Worm (Caenorhabditis elegans) whole organism, L4 larva: ENCODE measurements around the gene F58E6.13.

Experiments
- D1046.2 ChIP-seq: fragments of 200-800 bp; sonication (Bioruptor generic); IDR thresholded peaks from 2 replicates; pipeline ENCODE4 v1.3.6; 2022; ENCODE audit warnings: missing genetic modification characterization, missing compliant biosample characterization
- F26F4.8 ChIP-seq: fragments of 200-800 bp; sonication (Bioruptor generic); conservative IDR thresholded peaks from 2 replicates; pipeline ENCODE4 v1.3.6; 2022; ENCODE audit warnings: missing genetic modification characterization, missing compliant biosample characterization
- F44E2.7 ChIP-seq: fragments of 200-800 bp; sonication (Bioruptor generic); IDR thresholded peaks from 2 replicates; pipeline ENCODE4 v2.1.2; 2022; ENCODE audit warnings: missing genetic modification characterization, missing compliant biosample characterization
- F49E8.2 ChIP-seq: sonication (generic microtip); optimal IDR thresholded peaks from 2 replicates; lab custom pipeline; 2016; ENCODE audit warnings: missing compliant biosample characterization, mild to moderate bottlenecking, missing genetic modification characterization, borderline replicate concordance
- T20F7.1 ChIP-seq: fragments of 200-800 bp; sonication (Bioruptor generic); optimal IDR thresholded peaks from 2 replicates; lab custom pipeline; 2018; ENCODE audit warnings: mild to moderate bottlenecking, missing genetic modification characterization, missing compliant biosample characterization
- T26A8.4 ChIP-seq: fragments of 200-800 bp; sonication (Bioruptor generic); IDR thresholded peaks from 2 replicates; pipeline ENCODE4 v1.3.6; 2022; ENCODE audit warnings: missing genetic modification characterization, missing compliant biosample characterization
- ZK337.2 ChIP-seq: fragments of 200-800 bp; sonication (Bioruptor generic); IDR thresholded peaks from 2 replicates; pipeline ENCODE4 v1.3.6; 2022; ENCODE audit warnings: missing genetic modification reagents, missing genetic modification characterization, missing compliant biosample characterization
- ama-1 ChIP-seq: fragments of 150-350 bp; optimal IDR thresholded peaks from 2 replicates; lab custom pipeline; 2014; ENCODE audit warnings: inconsistent platforms, mixed read lengths
- arid-1 ChIP-seq: fragments of 200-800 bp; sonication (Bioruptor generic); conservative IDR thresholded peaks from 2 replicates; pipeline ENCODE4 v1.3.6; 2022; ENCODE audit warnings: missing genetic modification reagents, missing genetic modification characterization, missing compliant biosample characterization
- attf-4 ChIP-seq: sonication (generic microtip); optimal IDR thresholded peaks from 3 replicates; lab custom pipeline; 2017; ENCODE audit warnings: missing biosample characterization, missing genetic modification characterization
- ceh-28 ChIP-seq: fragments of 150-350 bp; optimal IDR thresholded peaks from 2 replicates; lab custom pipeline; 2014; ENCODE audit warnings: missing biosample characterization, missing genetic modification reagents, missing genetic modification characterization
- ceh-32 ChIP-seq: sonication (generic microtip); optimal IDR thresholded peaks from 2 replicates; lab custom pipeline; 2016; ENCODE audit warnings: mild to moderate bottlenecking, missing genetic modification characterization, missing compliant biosample characterization; ENCODE audit not compliant: poor library complexity
- ceh-44 ChIP-seq: fragments of 200-800 bp; sonication (Bioruptor generic); IDR thresholded peaks from 2 replicates; pipeline ENCODE4 v1.3.6; 2022; ENCODE audit warnings: missing genetic modification reagents, missing genetic modification characterization, missing compliant biosample characterization
- ceh-62 ChIP-seq: sonication (generic microtip); optimal IDR thresholded peaks from 2 replicates; lab custom pipeline; 2017; ENCODE audit warnings: missing biosample characterization, missing genetic modification characterization
- ceh-82 ChIP-seq: sonication (generic microtip); optimal IDR thresholded peaks from 2 replicates; lab custom pipeline; 2017; ENCODE audit warnings: missing biosample characterization, missing genetic modification characterization
- ces-1 ChIP-seq: fragments of 150-350 bp; sonication (generic microtip); optimal IDR thresholded peaks from 4 replicates; lab custom pipeline; 2014; ENCODE audit warnings: missing biosample characterization, missing genetic modification reagents, missing genetic modification characterization
- cey-2 ChIP-seq: sonication (generic microtip); optimal IDR thresholded peaks from 3 replicates; lab custom pipeline; 2017; ENCODE audit warnings: missing genetic modification characterization, mild to moderate bottlenecking, missing compliant biosample characterization, antibody characterized with exemption, borderline replicate concordance; ENCODE audit not compliant: insufficient read depth
- daf-16 ChIP-seq, 3 experiments: sonication (generic microtip); optimal IDR thresholded peaks; 2 replicates each; lab custom pipeline; 2016 to 2017; ENCODE audit warnings: missing genetic modification characterization in 3 of 3, missing genetic modification reagents in 3 of 3, mild to moderate bottlenecking in 2 of 3, missing compliant biosample characterization in 2 of 3, missing biosample characterization in 1 of 3, moderate library complexity in 1 of 3
- dmd-8 ChIP-seq: fragments of 200-800 bp; sonication (Bioruptor generic); IDR thresholded peaks from 2 replicates; pipeline ENCODE4 v1.3.6; 2022; ENCODE audit warnings: missing genetic modification characterization, missing compliant biosample characterization
- dpl-1 ChIP-seq: fragments of 150-350 bp; optimal IDR thresholded peaks from 2 replicates; lab custom pipeline; 2014; ENCODE audit warnings: missing biosample characterization, missing genetic modification reagents, missing genetic modification characterization
- fkh-10 ChIP-seq: fragments of 150-350 bp; optimal IDR thresholded peaks from 2 replicates; lab custom pipeline; 2014; ENCODE audit warnings: missing biosample characterization, missing genetic modification reagents, missing genetic modification characterization
- gei-8 ChIP-seq: fragments of 200-800 bp; sonication (Bioruptor generic); optimal IDR thresholded peaks from 2 replicates; lab custom pipeline; 2018; ENCODE audit warnings: mild to moderate bottlenecking, missing genetic modification characterization, missing compliant biosample characterization
- hlh-30 ChIP-seq: sonication (generic microtip); optimal IDR thresholded peaks from 2 replicates; lab custom pipeline; 2017; ENCODE audit warnings: antibody characterized with exemption, mild to moderate bottlenecking, missing genetic modification characterization, missing compliant biosample characterization; ENCODE audit not compliant: insufficient read depth
- lin-1 ChIP-seq: fragments of 200-800 bp; sonication (Bioruptor generic); IDR thresholded peaks from 2 replicates; pipeline ENCODE4 v1.3.6; 2022; ENCODE audit warnings: missing genetic modification reagents, missing genetic modification characterization, missing compliant biosample characterization
- lin-29 ChIP-seq: fragments of 200-800 bp; sonication (Bioruptor generic); IDR thresholded peaks from 2 replicates; pipeline ENCODE4 v1.3.6; 2022; ENCODE audit warnings: missing genetic modification reagents, missing genetic modification characterization, missing compliant biosample characterization
- lir-3 ChIP-seq: sonication (generic microtip); optimal IDR thresholded peaks from 2 replicates; lab custom pipeline; 2016; ENCODE audit warnings: mild to moderate bottlenecking, missing genetic modification characterization, missing compliant biosample characterization
- lsy-2 ChIP-seq, 2 experiments: fragments of 150-350 bp in 1 of 2; sonication (generic microtip) in 1 of 2; optimal IDR thresholded peaks; 2 replicates each; lab custom pipeline; 2014 to 2017; ENCODE audit warnings: missing biosample characterization in 2 of 2, missing genetic modification characterization in 2 of 2
- madf-5 ChIP-seq, 2 experiments: fragments of 200-800 bp; sonication (Bioruptor generic); IDR thresholded peaks; 2 replicates each; pipeline ENCODE4 v1.3.6; 2022; ENCODE audit warnings: missing compliant biosample characterization in 2 of 2, missing genetic modification characterization in 2 of 2
- madf-9 ChIP-seq: fragments of 200-800 bp; sonication (Bioruptor generic); conservative IDR thresholded peaks from 2 replicates; pipeline ENCODE4 v1.3.6; 2022; ENCODE audit warnings: missing genetic modification reagents, missing genetic modification characterization, missing compliant biosample characterization
- mdt-29 ChIP-seq: fragments of 200-800 bp; sonication (Bioruptor generic); IDR thresholded peaks from 2 replicates; pipeline ENCODE4 v1.3.6; 2022; ENCODE audit warnings: missing genetic modification reagents, missing genetic modification characterization, missing compliant biosample characterization
- mep-1 ChIP-seq: fragments of 150-350 bp; sonication (generic microtip); optimal IDR thresholded peaks from 3 replicates; lab custom pipeline; 2014; ENCODE audit warnings: missing biosample characterization, missing genetic modification characterization
- mxl-3 ChIP-seq: fragments of 200-800 bp; sonication (Bioruptor generic); optimal IDR thresholded peaks from 2 replicates; lab custom pipeline; 2018; ENCODE audit warnings: mild to moderate bottlenecking, missing genetic modification characterization, missing compliant biosample characterization
- nhr-11 ChIP-seq: fragments of 150-350 bp; optimal IDR thresholded peaks from 2 replicates; lab custom pipeline; 2014; ENCODE audit warnings: missing biosample characterization, missing genetic modification characterization
- nhr-111 ChIP-seq: fragments of 200-800 bp; sonication (Bioruptor generic); optimal IDR thresholded peaks from 2 replicates; lab custom pipeline; 2018; ENCODE audit warnings: mild to moderate bottlenecking, missing genetic modification characterization, missing compliant biosample characterization
- nhr-237 ChIP-seq: sonication (generic microtip); optimal IDR thresholded peaks from 2 replicates; lab custom pipeline; 2017; ENCODE audit warnings: missing biosample characterization, missing genetic modification characterization
- nhr-48 ChIP-seq: sonication (generic microtip); optimal IDR thresholded peaks from 2 replicates; lab custom pipeline; 2016; ENCODE audit warnings: mild to moderate bottlenecking, missing genetic modification characterization, missing compliant biosample characterization
- nhr-77 ChIP-seq: fragments of 150-350 bp; optimal IDR thresholded peaks from 2 replicates; lab custom pipeline; 2014; ENCODE audit warnings: missing biosample characterization, missing genetic modification characterization
- pha-4 ChIP-seq, 2 experiments: fragments of 150-350 bp in 1 of 2; fragments of 200-800 bp in 1 of 2; sonication (Bioruptor generic) in 1 of 2; IDR thresholded peaks in 1 of 2; optimal IDR thresholded peaks in 1 of 2; 2 replicates each; pipeline versions ENCODE4 v1.3.6 to Lab custom; 2014 to 2022; ENCODE audit warnings: missing genetic modification characterization in 2 of 2, missing genetic modification reagents in 2 of 2, missing biosample characterization in 1 of 2, missing compliant biosample characterization in 1 of 2
- php-3 ChIP-seq: fragments of 200-800 bp; sonication (Bioruptor generic); IDR thresholded peaks from 2 replicates; pipeline ENCODE4 v1.3.6; 2022; ENCODE audit warnings: missing genetic modification reagents, missing genetic modification characterization, missing compliant biosample characterization
- pqm-1 ChIP-seq: sonication (generic microtip); optimal IDR thresholded peaks from 2 replicates; lab custom pipeline; 2017; ENCODE audit warnings: missing biosample characterization, missing genetic modification characterization
- rbr-2 ChIP-seq: sonication (generic microtip); optimal IDR thresholded peaks from 2 replicates; lab custom pipeline; 2016; ENCODE audit warnings: missing genotype, missing genetic modification characterization, missing compliant biosample characterization
- saeg-2 ChIP-seq: fragments of 200-800 bp; sonication (Bioruptor generic); IDR thresholded peaks from 2 replicates; pipeline ENCODE4 v1.3.6; 2022; ENCODE audit warnings: missing genetic modification reagents, missing genetic modification characterization, missing compliant biosample characterization
- sdz-12 ChIP-seq: fragments of 200-800 bp; sonication (Bioruptor generic); optimal IDR thresholded peaks from 2 replicates; lab custom pipeline; 2018; ENCODE audit warnings: mild to moderate bottlenecking, missing genetic modification characterization, missing compliant biosample characterization
- snpc-4 ChIP-seq: fragments of 150-350 bp; optimal IDR thresholded peaks from 2 replicates; lab custom pipeline; 2014; ENCODE audit warnings: missing biosample characterization, missing genetic modification characterization
- spr-3 ChIP-seq: fragments of 200-800 bp; sonication (Bioruptor generic); optimal IDR thresholded peaks from 2 replicates; lab custom pipeline; 2018; ENCODE audit warnings: mild to moderate bottlenecking, missing genetic modification characterization, missing compliant biosample characterization
- tra-1 ChIP-seq: fragments of 200-800 bp; sonication (Bioruptor generic); IDR thresholded peaks from 2 replicates; pipeline ENCODE4 v1.3.6; 2022; ENCODE audit warnings: missing genetic modification reagents, missing genetic modification characterization, missing compliant biosample characterization
- unc-130 ChIP-seq: sonication (generic microtip); optimal IDR thresholded peaks from 2 replicates; lab custom pipeline; 2016; ENCODE audit warnings: missing genetic modification reagents, missing genetic modification characterization, missing compliant biosample characterization
- unc-39 ChIP-seq: sonication (generic microtip); optimal IDR thresholded peaks from 2 replicates; lab custom pipeline; 2017; ENCODE audit warnings: missing biosample characterization, missing genetic modification characterization
- zag-1 ChIP-seq: fragments of 150-350 bp; optimal IDR thresholded peaks from 2 replicates; lab custom pipeline; 2014; ENCODE audit warnings: missing biosample characterization, missing genetic modification characterization
- zip-11 ChIP-seq: fragments of 200-800 bp; sonication (Bioruptor generic); IDR thresholded peaks from 2 replicates; pipeline ENCODE4 v1.3.6; 2022; ENCODE audit warnings: missing genetic modification characterization, missing compliant biosample characterization

Gene F58E6.13

DNA sequence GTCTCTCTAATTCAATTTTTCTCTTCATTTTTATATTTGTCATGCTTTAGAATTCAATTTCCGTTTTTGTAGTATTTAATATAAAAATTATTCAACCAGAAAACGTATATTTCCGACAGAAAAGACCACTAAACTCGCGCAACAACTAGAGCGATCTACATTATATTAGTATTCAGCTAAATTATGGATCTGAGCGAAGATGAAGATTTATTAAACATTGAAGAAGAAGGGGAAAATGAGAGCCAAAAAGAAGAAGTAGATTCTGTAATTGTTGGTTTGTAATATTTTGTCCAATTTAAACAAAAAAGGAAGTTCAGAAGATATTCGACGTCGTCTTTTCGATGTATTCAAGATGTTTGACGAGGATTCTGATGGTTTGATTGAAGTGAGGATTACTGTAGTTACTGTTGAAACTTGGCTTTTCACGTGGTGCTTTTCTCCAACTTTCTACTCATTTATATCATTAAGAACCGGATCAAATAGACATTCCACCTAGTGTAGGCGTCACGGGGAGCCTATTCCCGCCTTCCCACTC is 11.0 kb upstream of the F58E6.13 start, which contains the start of gene cal-7 (continued):
- TF ChIP-seq cey-2 (tag; lab: Kevin White, UChicago) (no peak), dpl-1 (no peak), unc-39 (tag; lab: Kevin White, UChicago) (no peak), nhr-11 (no peak), F44E2.7 (no peak), nhr-237 (no peak), arid-1 (GFP tag; lab: Robert Waterston, UW) (no peak), T26A8.4 (GFP tag; lab: Robert Waterston, UW) (peak; percentile 70), ZK337.2 (no peak), pha-4 (GFP tag; IDR thresholded peaks at IDR 0.05; lab: Robert Waterston, UW) (no peak; the same call in 1 of the 2 replicates), pha-4 (tag; optimal IDR thresholded peaks at IDR 0.05; lab: Kevin White, UChicago) (no peak), fkh-10 (peak; percentile 67), lin-29 (no peak), mep-1 (tag; lab: Kevin White, UChicago) (peak; percentile 31), tra-1 (GFP tag; lab: Robert Waterston, UW) (0 out of 2 replicates have a peak, but pooled peaks have one; percentile 52), lsy-2 (tag; optimal IDR thresholded peaks at IDR 0.05; lab: Kevin White, UChicago) (no peak), F49E8.2 (tag; lab: Kevin White, UChicago) (no peak), mxl-3 (GFP tag; lab: Kevin White, UChicago) (no peak), dmd-8 (no peak), ceh-62 (no peak), T20F7.1 (GFP tag; lab: Kevin White, UChicago) (peak; percentile 29), sdz-12 (GFP tag; lab: Kevin White, UChicago) (no peak), unc-130 (GFP tag; lab: Kevin White, UChicago) (no peak), nhr-111 (GFP tag; lab: Kevin White, UChicago) (peak; percentile 17), ces-1 (no peak), nhr-48 (tag; lab: Kevin White, UChicago) (peak; percentile 30), ceh-44 (no peak), php-3 (GFP tag; lab: Robert Waterston, UW) (no peak), madf-5 (GFP tag; IDR thresholded peaks at IDR 0.05; lab: Robert Waterston, UW) (no peak), pqm-1 (no peak), lir-3 (tag; lab: Kevin White, UChicago) (no peak), snpc-4 (tag; lab: Kevin White, UChicago) (no peak), attf-4 (tag; lab: Kevin White, UChicago) (no peak), rbr-2 (tag; lab: Kevin White, UChicago) (no peak), madf-9 (GFP tag; lab: Robert Waterston, UW) (no peak), daf-16 (GFP tag; optimal IDR thresholded peaks at IDR 0.05; lab: Kevin White, UChicago) (no peak), daf-16 (tag; optimal IDR thresholded peaks at IDR 0.05; lab: Kevin White, UChicago) (peak; percentile 2), zip-11 (GFP tag; lab: Robert Waterston, UW) (no peak), nhr-77 (peak; percentile 2), F26F4.8 (GFP tag; lab: Robert Waterston, UW) (no peak), ceh-28 (tag; lab: Kevin White, UChicago) (no peak), hlh-30 (tag; lab: Kevin White, UChicago) (peak; percentile 3), ama-1 (lab: Kevin White, UChicago) (no peak), saeg-2 (GFP tag; lab: Robert Waterston, UW) (0 out of 2 replicates have a peak, but pooled peaks have one; percentile 42), gei-8 (GFP tag; lab: Kevin White, UChicago) (no peak), lin-1 (GFP tag; lab: Robert Waterston, UW) (no peak), ceh-32 (tag; lab: Kevin White, UChicago) (no peak), mdt-29 (no peak), zag-1 (tag; lab: Kevin White, UChicago) (no peak), ceh-82 (tag; lab: Kevin White, UChicago) (no peak), spr-3 (GFP tag; lab: Kevin White, UChicago) (peak; percentile 26), D1046.2 (GFP tag; lab: Robert Waterston, UW) (no peak)
